Worm (Caenorhabditis elegans) whole organism, L3 larva: ENCODE results near the gene K09E4.3.
A peak's percentile ranks its signal among the peaks of the same experiment; 100 is the strongest.

ENCODE experiments used
- R02D3.7 ChIP-seq: fragments of 150-350 bp; optimal IDR thresholded peaks from 2 replicates; lab custom pipeline; 2014; ENCODE audit warnings: missing biosample characterization, missing genetic modification characterization
- ZK546.5 ChIP-seq: sonication (generic microtip); optimal IDR thresholded peaks from 2 replicates; lab custom pipeline; 2017; ENCODE audit warnings: missing biosample characterization, missing genetic modification characterization
- aly-2 ChIP-seq: fragments of 150-350 bp; optimal IDR thresholded peaks from 2 replicates; lab custom pipeline; 2014; ENCODE audit warnings: missing biosample characterization, missing genetic modification characterization
- ceh-16 ChIP-seq: sonication (generic microtip); optimal IDR thresholded peaks from 2 replicates; lab custom pipeline; 2017; ENCODE audit warnings: missing biosample characterization, missing genetic modification characterization
- ceh-28 ChIP-seq: fragments of 150-350 bp; optimal IDR thresholded peaks from 2 replicates; lab custom pipeline; 2014; ENCODE audit warnings: missing biosample characterization, missing genetic modification reagents, missing genetic modification characterization
- daf-12 ChIP-seq: fragments of 150-350 bp; optimal IDR thresholded peaks from 2 replicates; lab custom pipeline; 2014; ENCODE audit warnings: missing biosample characterization, missing genetic modification reagents, missing genetic modification characterization
- egl-5 ChIP-seq: fragments of 150-350 bp; optimal IDR thresholded peaks from 2 replicates; lab custom pipeline; 2017; ENCODE audit warnings: missing biosample characterization, missing genetic modification reagents, missing genetic modification characterization, inconsistent platforms
- elt-1 ChIP-seq: fragments of 150-350 bp; optimal IDR thresholded peaks from 2 replicates; lab custom pipeline; 2014; ENCODE audit warnings: missing biosample characterization, missing genetic modification characterization
- elt-3 ChIP-seq, 3 experiments: fragments of 150-350 bp in 1 of 3; sonication (generic microtip) in 2 of 3; optimal IDR thresholded peaks; 2 replicates in 2 of 3; 4 replicates in 1 of 3; lab custom pipeline; 2014 to 2017; ENCODE audit warnings: missing biosample characterization in 3 of 3, missing genetic modification characterization in 3 of 3
- fos-1 ChIP-seq: fragments of 150-350 bp; optimal IDR thresholded peaks from 2 replicates; lab custom pipeline; 2014; ENCODE audit warnings: missing biosample characterization, missing genetic modification characterization
- hmg-11 ChIP-seq: sonication (generic microtip); optimal IDR thresholded peaks from 2 replicates; lab custom pipeline; 2016; ENCODE audit warnings: missing genetic modification characterization, missing compliant biosample characterization
- jun-1 ChIP-seq: fragments of 150-350 bp; optimal IDR thresholded peaks from 2 replicates; lab custom pipeline; 2014; ENCODE audit warnings: missing biosample characterization, missing genetic modification reagents, missing genetic modification characterization
- lin-15B ChIP-seq: fragments of 150-350 bp; optimal IDR thresholded peaks from 2 replicates; lab custom pipeline; 2014; ENCODE audit warnings: missing biosample characterization, missing genetic modification characterization
- lin-39 ChIP-seq: fragments of 150-350 bp; optimal IDR thresholded peaks from 2 replicates; lab custom pipeline; 2018; ENCODE audit warnings: missing biosample characterization, missing genetic modification reagents, missing genetic modification characterization
- lsy-12 ChIP-seq: sonication (generic microtip); optimal IDR thresholded peaks from 2 replicates; lab custom pipeline; 2016; ENCODE audit warnings: mild to moderate bottlenecking, missing genetic modification characterization, missing compliant biosample characterization
- mdl-1 ChIP-seq: fragments of 150-350 bp; optimal IDR thresholded peaks from 2 replicates; lab custom pipeline; 2014; ENCODE audit warnings: missing biosample characterization, missing genetic modification characterization
- nfya-1 ChIP-seq: sonication (generic microtip); optimal IDR thresholded peaks from 2 replicates; lab custom pipeline; 2017; ENCODE audit warnings: missing genetic modification characterization, mild to moderate bottlenecking, missing compliant biosample characterization, antibody characterized with exemption, moderate library complexity; ENCODE audit not compliant: insufficient read depth
- nhr-12 ChIP-seq: fragments of 150-350 bp; optimal IDR thresholded peaks from 2 replicates; lab custom pipeline; 2014; ENCODE audit warnings: missing biosample characterization, missing genetic modification characterization
- nhr-23 ChIP-seq: fragments of 150-350 bp; optimal IDR thresholded peaks from 2 replicates; lab custom pipeline; 2014; ENCODE audit warnings: missing biosample characterization, missing genetic modification reagents, missing genetic modification characterization
- nhr-237 ChIP-seq: fragments of 150-350 bp; optimal IDR thresholded peaks from 2 replicates; lab custom pipeline; 2014; ENCODE audit warnings: missing biosample characterization, missing genetic modification characterization
- nhr-28 ChIP-seq: fragments of 150-350 bp; optimal IDR thresholded peaks from 2 replicates; lab custom pipeline; 2014; ENCODE audit warnings: missing biosample characterization, missing genetic modification characterization
- nhr-43 ChIP-seq: sonication (generic microtip); optimal IDR thresholded peaks from 2 replicates; lab custom pipeline; 2016; ENCODE audit warnings: mild to moderate bottlenecking, missing genetic modification characterization, missing compliant biosample characterization; ENCODE audit not compliant: poor library complexity, severe bottlenecking
- nhr-76 ChIP-seq: fragments of 150-350 bp; sonication (generic microtip); optimal IDR thresholded peaks from 5 replicates; lab custom pipeline; 2014; ENCODE audit warnings: missing biosample characterization, missing genetic modification characterization
- nhr-77 ChIP-seq: fragments of 150-350 bp; optimal IDR thresholded peaks from 2 replicates; lab custom pipeline; 2014; ENCODE audit warnings: missing biosample characterization, missing genetic modification characterization
- pha-4 ChIP-seq: fragments of 150-350 bp; optimal IDR thresholded peaks from 2 replicates; lab custom pipeline; 2014; ENCODE audit warnings: missing biosample characterization, missing genetic modification reagents, missing genetic modification characterization
- sea-2 ChIP-seq: fragments of 150-350 bp; sonication (generic microtip); optimal IDR thresholded peaks from 4 replicates; lab custom pipeline; 2014; ENCODE audit warnings: missing biosample characterization, missing genetic modification reagents, missing genetic modification characterization
- skn-1 ChIP-seq: fragments of 150-350 bp; optimal IDR thresholded peaks from 2 replicates; lab custom pipeline; 2014; ENCODE audit warnings: missing biosample characterization, missing genetic modification characterization
- tbx-2 ChIP-seq: sonication (generic microtip); optimal IDR thresholded peaks from 2 replicates; lab custom pipeline; 2016; ENCODE audit warnings: mild to moderate bottlenecking, missing genetic modification characterization, missing compliant biosample characterization
- unc-39 ChIP-seq: sonication (generic microtip); optimal IDR thresholded peaks from 4 replicates; lab custom pipeline; 2017; ENCODE audit warnings: missing biosample characterization, missing genetic modification characterization
- unc-62 ChIP-seq: fragments of 150-350 bp; sonication (generic microtip); optimal IDR thresholded peaks from 4 replicates; lab custom pipeline; 2014; ENCODE audit warnings: missing biosample characterization, missing genetic modification reagents, missing genetic modification characterization
- ztf-11 ChIP-seq: fragments of 150-350 bp; optimal IDR thresholded peaks from 2 replicates; lab custom pipeline; 2014; ENCODE audit warnings: missing biosample characterization, missing genetic modification characterization
- ztf-4 ChIP-seq: fragments of 150-350 bp; optimal IDR thresholded peaks from 2 replicates; lab custom pipeline; 2014; ENCODE audit warnings: missing biosample characterization, missing genetic modification characterization

The K09E4.3 gene

DNA sequence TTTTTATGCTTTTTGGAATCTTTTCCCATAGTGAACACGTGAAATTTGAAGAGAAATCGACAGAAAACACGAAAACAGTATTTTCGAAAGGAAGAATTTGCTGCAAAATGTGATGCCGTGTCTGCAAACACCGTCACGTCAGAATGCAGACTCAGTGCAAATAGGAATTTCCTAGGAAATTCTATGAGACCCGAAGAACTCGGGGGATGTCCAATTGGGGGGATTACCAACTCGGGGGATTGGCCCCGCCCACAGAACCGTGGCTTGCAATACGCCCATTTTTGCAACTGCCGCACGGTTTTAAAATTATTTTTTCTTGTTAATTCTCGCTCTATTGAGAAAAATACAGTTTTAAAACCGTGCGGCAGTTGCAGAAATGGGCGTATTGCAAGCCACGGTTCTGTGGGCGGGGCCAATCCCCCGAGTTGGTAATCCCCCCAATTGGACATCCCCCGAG, 15.4 kb upstream of the K09E4.3 start, which contains the start of gene cacn-1:
Gene cacn-1 (minus strand): TSS at position 51 of the 457 bp plus-strand sequence.
- TF ChIP-seq nhr-43 (tag; lab: Kevin White, UChicago) (peak; percentile 7), nfya-1 (tag; lab: Kevin White, UChicago) (peak; percentile 20), lin-15B (tag; lab: Kevin White, UChicago) (peak; percentile 4), hmg-11 (tag; lab: Kevin White, UChicago) (peak; percentile 47), pha-4 (peak; percentile 23), tbx-2 (tag; lab: Kevin White, UChicago) (peak; percentile 0), nhr-77 (tag; lab: Kevin White, UChicago) (peak; percentile 53)

DNA sequence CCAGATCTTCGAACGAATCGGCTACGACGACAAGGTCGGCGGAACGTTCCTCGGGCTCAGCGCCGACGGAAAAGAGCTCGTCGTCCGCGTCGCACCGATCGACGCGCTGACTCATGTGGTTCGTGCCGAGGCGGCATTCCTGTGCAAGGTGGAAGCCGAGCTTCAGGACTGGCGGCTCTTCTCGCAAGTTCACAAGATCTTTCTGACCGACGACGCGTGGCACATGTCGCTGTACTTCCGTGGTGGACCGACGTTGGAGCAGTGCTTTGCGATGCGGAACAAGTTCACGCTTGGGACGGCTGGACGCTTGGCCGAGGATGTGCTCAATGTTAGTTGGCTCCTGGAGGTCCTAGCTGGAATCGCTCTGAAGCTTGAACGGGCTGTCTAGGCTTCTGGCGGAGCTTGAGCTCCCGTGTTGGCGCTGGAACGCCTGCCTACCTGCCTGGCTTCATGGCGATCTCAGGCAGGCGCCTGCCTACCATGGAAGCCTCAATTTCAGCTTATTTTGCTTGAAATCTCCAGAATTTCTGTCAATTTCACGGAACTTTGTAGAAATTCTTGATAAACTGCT, 12.2 kb upstream of the K09E4.3 start:
- TF ChIP-seq lin-39 (no peak), unc-62 (GFP tag; lab: Kevin White, UChicago) (no peak)

ce11 chrII:14137538-14137937, 10.8 kb upstream of the K09E4.3 start, which contains the start of gene K09E4.1:
Gene K09E4.1, plus strand, starts transcription at chrII:14137838.
- TF ChIP-seq lsy-12 (tag; lab: Kevin White, UChicago) (no peak), elt-1 (tag; lab: Kevin White, UChicago) (no peak), mdl-1 (tag; lab: Kevin White, UChicago) (no peak), tbx-2 (tag; lab: Kevin White, UChicago) (no peak), hmg-11 (tag; lab: Kevin White, UChicago) (no peak), nfya-1 (tag; lab: Kevin White, UChicago) (no peak), lin-39 (no peak), ZK546.5 (no peak), ztf-11 (tag; lab: Kevin White, UChicago) (no peak), nhr-43 (tag; lab: Kevin White, UChicago) (no peak), ztf-4 (no peak), nhr-237 (tag; lab: Kevin White, UChicago) (no peak), fos-1 (tag; lab: Kevin White, UChicago) (no peak), egl-5 (tag; lab: Kevin White, UChicago) (no peak), aly-2 (tag; lab: Kevin White, UChicago) (no peak), nhr-23 (no peak), daf-12 (no peak), ceh-28 (no peak), ceh-16 (no peak), nhr-76 (tag; lab: Kevin White, UChicago) (no peak)

ce11 chrII:14136302-14136701, 9.6 kb upstream of the K09E4.3 start:
- TF ChIP-seq nhr-28 (tag; lab: Kevin White, UChicago) (no peak), nfya-1 (tag; lab: Kevin White, UChicago) (no peak), daf-12 (no peak), tbx-2 (tag; lab: Kevin White, UChicago) (no peak), fos-1 (tag; lab: Kevin White, UChicago) (no peak), jun-1 (tag; lab: Kevin White, UChicago) (no peak), nhr-43 (tag; lab: Kevin White, UChicago) (no peak), R02D3.7 (tag; lab: Kevin White, UChicago) (no peak), hmg-11 (tag; lab: Kevin White, UChicago) (no peak)

DNA sequence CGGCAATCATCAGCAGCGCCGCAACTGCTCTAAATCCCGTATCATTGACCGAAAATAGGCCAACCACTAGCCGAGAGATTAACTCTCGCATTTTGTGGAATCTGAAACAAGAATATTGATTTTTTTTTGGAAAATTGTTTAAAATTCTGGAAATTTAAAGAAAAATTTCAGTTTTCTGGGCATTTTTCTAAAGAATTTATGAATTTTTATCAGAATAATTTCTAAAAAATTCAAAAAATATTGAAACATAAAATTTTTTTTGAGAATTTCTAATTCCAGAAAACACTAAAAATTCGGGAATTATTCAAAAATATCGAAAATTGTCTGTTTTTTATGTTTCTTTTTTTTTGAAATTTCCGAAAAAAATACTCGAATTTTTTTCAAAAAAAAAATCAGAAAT, 6.0 kb upstream of the K09E4.3 start, which contains the start of gene algn-3:
Gene algn-3 (minus strand): TSS at position 101 of the 400 bp plus-strand sequence.
- TF ChIP-seq nhr-28 (tag; lab: Kevin White, UChicago) (no peak), hmg-11 (tag; lab: Kevin White, UChicago) (no peak), skn-1 (no peak), nhr-23 (no peak), sea-2 (no peak), elt-3 (tag; optimal IDR thresholded peaks at IDR 0.05; lab: Kevin White, UChicago) (no peak), ZK546.5 (no peak), ztf-4 (no peak), R02D3.7 (tag; lab: Kevin White, UChicago) (no peak), lin-15B (tag; lab: Kevin White, UChicago) (no peak), nhr-76 (tag; lab: Kevin White, UChicago) (no peak), elt-1 (tag; lab: Kevin White, UChicago) (no peak), nhr-12 (no peak), mdl-1 (tag; lab: Kevin White, UChicago) (no peak), unc-39 (tag; lab: Kevin White, UChicago) (no peak), ceh-16 (no peak), lsy-12 (tag; lab: Kevin White, UChicago) (no peak), nhr-77 (tag; lab: Kevin White, UChicago) (no peak)
